Worm (Caenorhabditis elegans) whole organism, L4 larva: Measurements from ENCODE around the gene akap-1.

Source experiments
- F49E8.2 ChIP-seq: sonication (generic microtip); optimal IDR thresholded peaks from 2 replicates; lab custom pipeline; 2016; ENCODE audit warnings: missing compliant biosample characterization, mild to moderate bottlenecking, missing genetic modification characterization, borderline replicate concordance
- R02D3.7 ChIP-seq: fragments of 150-350 bp; sonication (generic microtip); optimal IDR thresholded peaks from 3 replicates; lab custom pipeline; 2014; ENCODE audit warnings: missing biosample characterization, missing genetic modification characterization
- ceh-28 ChIP-seq: fragments of 150-350 bp; optimal IDR thresholded peaks from 2 replicates; lab custom pipeline; 2014; ENCODE audit warnings: missing biosample characterization, missing genetic modification reagents, missing genetic modification characterization
- ceh-82 ChIP-seq: sonication (generic microtip); optimal IDR thresholded peaks from 2 replicates; lab custom pipeline; 2017; ENCODE audit warnings: missing biosample characterization, missing genetic modification characterization
- dmd-8 ChIP-seq: fragments of 200-800 bp; sonication (Bioruptor generic); IDR thresholded peaks from 2 replicates; pipeline ENCODE4 v1.3.6; 2022; ENCODE audit warnings: missing genetic modification characterization, missing compliant biosample characterization
- gei-8 ChIP-seq: fragments of 200-800 bp; sonication (Bioruptor generic); optimal IDR thresholded peaks from 2 replicates; lab custom pipeline; 2018; ENCODE audit warnings: mild to moderate bottlenecking, missing genetic modification characterization, missing compliant biosample characterization
- lin-13 ChIP-seq: fragments of 150-350 bp; optimal IDR thresholded peaks from 2 replicates; lab custom pipeline; 2014; ENCODE audit warnings: missing biosample characterization, missing genetic modification reagents, missing genetic modification characterization
- sdz-12 ChIP-seq: fragments of 200-800 bp; sonication (Bioruptor generic); optimal IDR thresholded peaks from 2 replicates; lab custom pipeline; 2018; ENCODE audit warnings: mild to moderate bottlenecking, missing genetic modification characterization, missing compliant biosample characterization
- skn-1 ChIP-seq: fragments of 150-350 bp; optimal IDR thresholded peaks from 2 replicates; lab custom pipeline; 2014; ENCODE audit warnings: missing biosample characterization, missing genetic modification characterization
- unc-62 ChIP-seq, 3 experiments: fragments of 150-350 bp in 1 of 3; sonication (generic microtip); optimal IDR thresholded peaks in 2 of 3; peaks in 1 of 3; 1 replicate in 1 of 3; 2 replicates in 2 of 3; lab custom pipeline; 2014 to 2017; ENCODE audit warnings: missing biosample characterization in 3 of 3, missing genetic modification characterization in 3 of 3, missing genetic modification reagents in 3 of 3, missing genotype in 1 of 3
- zag-1 ChIP-seq: fragments of 150-350 bp; optimal IDR thresholded peaks from 2 replicates; lab custom pipeline; 2014; ENCODE audit warnings: missing biosample characterization, missing genetic modification characterization

ce11 chrIII:6373850-6374474 lies 20.8 kb downstream of the akap-1 start:
- TF ChIP-seq gei-8 = peak; percentile 23
- TF ChIP-seq sdz-12 (GFP tag; lab: Kevin White, UChicago) = no peak
- TF ChIP-seq dmd-8 (GFP tag; lab: Robert Waterston, UW) = 0 out of 2 replicates have a peak, but pooled peaks have one; percentile 6
- TF ChIP-seq F49E8.2 = peak; percentile 94
- no peak for TF ChIP-seq unc-62 (GFP tag; optimal IDR thresholded peaks at IDR 0.05 in 1 of 2; lab: Kevin White, UChicago)
- no peak for TF ChIP-seq unc-62 (tag; optimal IDR thresholded peaks at IDR 0.05; lab: Kevin White, UChicago)
- TF ChIP-seq R02D3.7 = no peak
- TF ChIP-seq skn-1 (tag; lab: Kevin White, UChicago) = no peak
- no peak for TF ChIP-seq ceh-82
- no peak for TF ChIP-seq ceh-28
- no peak for TF ChIP-seq zag-1 (tag; lab: Kevin White, UChicago)
- no peak for TF ChIP-seq lin-13
